Worm (Caenorhabditis elegans) whole organism, early embryonic: ENCODE results near the gene sym-4.
A peak's percentile ranks its signal among the peaks of the same experiment; 100 is the strongest.

Experiments
- B0310.2 ChIP-seq: sonication (generic microtip); optimal IDR thresholded peaks from 2 replicates; lab custom pipeline; 2016; ENCODE audit warnings: mild to moderate bottlenecking, missing genetic modification characterization, missing compliant biosample characterization
- F13C5.2 ChIP-seq: sonication (generic microtip); optimal IDR thresholded peaks from 2 replicates; lab custom pipeline; 2017; ENCODE audit warnings: mild to moderate bottlenecking, missing genetic modification characterization, inconsistent platforms, missing compliant biosample characterization
- aly-1 ChIP-seq: sonication (generic microtip); optimal IDR thresholded peaks from 2 replicates; lab custom pipeline; 2016; ENCODE audit warnings: missing genetic modification characterization, missing compliant biosample characterization
- ama-1 ChIP-seq: fragments of 150-350 bp; optimal IDR thresholded peaks from 2 replicates; lab custom pipeline; 2014
- ceh-13 ChIP-seq: fragments of 200-800 bp; sonication (Bioruptor generic); optimal IDR thresholded peaks from 2 replicates; lab custom pipeline; 2018; ENCODE audit warnings: mild to moderate bottlenecking, missing genetic modification characterization, missing compliant biosample characterization
- ceh-36 ChIP-seq: sonication (generic microtip); optimal IDR thresholded peaks from 2 replicates; lab custom pipeline; 2016; ENCODE audit warnings: missing genetic modification characterization, inconsistent platforms, missing compliant biosample characterization
- ets-7 ChIP-seq: sonication (generic microtip); optimal IDR thresholded peaks from 2 replicates; lab custom pipeline; 2016; ENCODE audit warnings: missing genotype, missing genetic modification characterization, missing compliant biosample characterization
- flt-1 ChIP-seq: fragments of 200-800 bp; sonication (Bioruptor generic); IDR thresholded peaks from 2 replicates; pipeline ENCODE4 v1.3.6; 2022; ENCODE audit warnings: missing genetic modification characterization, missing compliant biosample characterization
- hmbx-1 ChIP-seq: sonication (generic microtip); optimal IDR thresholded peaks from 2 replicates; lab custom pipeline; 2016; ENCODE audit warnings: mild to moderate bottlenecking, missing genetic modification characterization, missing compliant biosample characterization
- hmg-4 ChIP-seq: fragments of 200-800 bp; sonication (Bioruptor generic); optimal IDR thresholded peaks from 2 replicates; lab custom pipeline; 2018; ENCODE audit warnings: mild to moderate bottlenecking, missing genetic modification characterization, missing compliant biosample characterization
- hnd-1 ChIP-seq: sonication (generic microtip); optimal IDR thresholded peaks from 2 replicates; lab custom pipeline; 2016; ENCODE audit warnings: missing genetic modification characterization, missing compliant biosample characterization
- pes-1 ChIP-seq: fragments of 200-800 bp; sonication (Bioruptor generic); IDR thresholded peaks from 2 replicates; pipeline ENCODE4 v1.3.6; 2022; ENCODE audit warnings: missing genetic modification reagents, missing genetic modification characterization, missing compliant biosample characterization
- scrt-1 ChIP-seq: fragments of 200-800 bp; sonication (Bioruptor generic); IDR thresholded peaks from 2 replicates; pipeline ENCODE4 v1.3.6; 2022; ENCODE audit warnings: missing genetic modification characterization, missing compliant biosample characterization
- sea-1 ChIP-seq: fragments of 200-800 bp; sonication (Bioruptor generic); conservative IDR thresholded peaks from 2 replicates; pipeline ENCODE4 v1.3.6; 2022; ENCODE audit warnings: missing genetic modification characterization, missing compliant biosample characterization
- tbx-11 ChIP-seq: fragments of 200-800 bp; sonication (Bioruptor generic); IDR thresholded peaks from 2 replicates; pipeline ENCODE4 v1.3.6; 2022; ENCODE audit warnings: missing genetic modification characterization, missing compliant biosample characterization
- tbx-37 ChIP-seq: fragments of 200-800 bp; sonication (Bioruptor generic); conservative IDR thresholded peaks from 2 replicates; pipeline ENCODE4 v1.3.6; 2022; ENCODE audit warnings: missing genetic modification reagents, missing genetic modification characterization, missing compliant biosample characterization
- tra-4 ChIP-seq: sonication (generic microtip); optimal IDR thresholded peaks from 2 replicates; lab custom pipeline; 2017; ENCODE audit warnings: missing genetic modification characterization, missing compliant biosample characterization

sym-4 gene

DNA sequence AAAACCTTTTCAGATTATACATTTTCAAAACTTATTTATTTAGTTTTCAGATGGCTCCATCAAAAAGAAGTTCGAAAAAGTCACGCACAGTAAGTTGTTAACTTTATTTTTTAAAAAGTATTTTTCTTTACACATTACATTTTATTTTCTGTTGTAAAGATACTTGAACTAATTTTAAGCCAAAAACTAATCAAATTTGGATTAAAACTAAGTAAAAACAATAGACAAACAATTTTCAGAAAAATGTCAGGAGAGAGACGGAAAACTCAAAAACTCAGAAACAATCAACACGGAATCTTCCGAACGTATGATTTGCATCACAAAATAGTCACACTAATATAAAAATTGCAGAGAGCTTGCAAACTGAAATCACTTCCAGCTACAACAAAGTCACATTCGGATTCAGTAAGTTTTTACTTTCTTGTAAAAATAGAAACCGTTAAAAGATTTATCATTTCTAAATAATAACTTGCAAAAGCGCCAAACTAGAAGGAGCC lies 27.5 kb downstream of the sym-4 start, which contains the start of gene ceh-89:
ceh-89 (plus strand) TSS at position 51 of the 497 bp plus-strand sequence.
- TF ChIP-seq hnd-1 (tag; lab: Kevin White, UChicago): no peak
- no peak for TF ChIP-seq tra-4
- no peak for TF ChIP-seq hmg-4 (GFP tag; lab: Kevin White, UChicago)
- TF ChIP-seq ets-7 (tag; lab: Kevin White, UChicago): no peak
- no peak for TF ChIP-seq pes-1 (GFP tag; lab: Robert Waterston, UW)
- TF ChIP-seq hmbx-1 (tag; lab: Kevin White, UChicago): no peak
- no peak for TF ChIP-seq aly-1 (tag; lab: Kevin White, UChicago)
- no peak for TF ChIP-seq tbx-37 (GFP tag; lab: Robert Waterston, UW)
- TF ChIP-seq B0310.2: no peak
- no peak for TF ChIP-seq ceh-36 (tag; lab: Kevin White, UChicago)
- TF ChIP-seq ceh-13 (GFP tag; lab: Kevin White, UChicago): no peak
- no peak for TF ChIP-seq scrt-1 (GFP tag; lab: Robert Waterston, UW)
- no peak for TF ChIP-seq sea-1 (GFP tag; lab: Robert Waterston, UW)
- no peak for TF ChIP-seq F13C5.2 (tag; lab: Kevin White, UChicago)
- no peak for TF ChIP-seq tbx-11 (GFP tag; lab: Robert Waterston, UW)

DNA sequence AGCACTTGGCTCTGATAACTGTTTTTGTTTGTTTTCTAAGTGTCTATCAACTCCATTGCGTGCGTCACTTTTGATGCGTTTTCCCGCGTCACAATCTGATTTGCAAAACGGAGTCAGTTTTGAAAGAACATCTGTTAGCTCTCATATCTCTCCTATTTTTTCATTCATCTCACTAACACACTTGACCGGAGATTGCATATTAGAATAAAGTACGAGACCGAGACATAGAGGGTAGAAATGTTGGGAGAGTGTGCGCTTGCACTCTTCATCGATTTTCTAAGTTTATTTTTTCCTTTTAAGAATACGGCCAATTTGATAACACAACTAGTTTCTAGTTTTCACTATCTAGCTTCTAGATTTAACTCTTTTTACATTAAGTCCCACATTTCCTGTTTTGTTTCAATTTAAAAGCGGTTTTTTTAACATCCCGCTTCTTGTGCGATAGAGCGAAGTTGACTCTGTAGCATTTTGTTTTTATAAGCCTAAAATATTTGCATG lies 28.0 kb downstream of the sym-4 start:
- no peak for TF ChIP-seq scrt-1 (GFP tag; lab: Robert Waterston, UW)
- TF ChIP-seq ceh-36 (tag; lab: Kevin White, UChicago): no peak
- TF ChIP-seq pes-1 (GFP tag; lab: Robert Waterston, UW): no peak
- TF ChIP-seq hmg-4 (GFP tag; lab: Kevin White, UChicago): no peak
- TF ChIP-seq B0310.2: no peak
- no peak for TF ChIP-seq ceh-13 (GFP tag; lab: Kevin White, UChicago)

ce11 chrX:14140040-14140439 lies 29.4 kb downstream of the sym-4 start, which contains the start of gene nkat-1:
nkat-1 (minus strand) TSS chrX:14140140.
- TF ChIP-seq hmbx-1 (tag; lab: Kevin White, UChicago): no peak
- TF ChIP-seq pes-1 (GFP tag; lab: Robert Waterston, UW): no peak
- no peak for TF ChIP-seq hmg-4 (GFP tag; lab: Kevin White, UChicago)
- TF ChIP-seq ceh-36 (tag; lab: Kevin White, UChicago): no peak
- TF ChIP-seq scrt-1 (GFP tag; lab: Robert Waterston, UW): no peak
- no peak for TF ChIP-seq ama-1 (lab: Kevin White, UChicago)
- TF ChIP-seq F13C5.2 (tag; lab: Kevin White, UChicago): no peak
- no peak for TF ChIP-seq tra-4
- TF ChIP-seq ceh-13 (GFP tag; lab: Kevin White, UChicago): no peak
- no peak for TF ChIP-seq sea-1 (GFP tag; lab: Robert Waterston, UW)
- no peak for TF ChIP-seq hnd-1 (tag; lab: Kevin White, UChicago)

ce11 chrX:14136795-14137194 lies 32.6 kb downstream of the sym-4 start:
- TF ChIP-seq flt-1 (GFP tag; lab: Robert Waterston, UW) (0 out of 2 replicates have a peak, but pooled peaks have one; percentile 15), scrt-1 (GFP tag; lab: Robert Waterston, UW) (0 out of 2 replicates have a peak, but pooled peaks have one; percentile 38), pes-1 (GFP tag; lab: Robert Waterston, UW) (peak; percentile 67)

DNA sequence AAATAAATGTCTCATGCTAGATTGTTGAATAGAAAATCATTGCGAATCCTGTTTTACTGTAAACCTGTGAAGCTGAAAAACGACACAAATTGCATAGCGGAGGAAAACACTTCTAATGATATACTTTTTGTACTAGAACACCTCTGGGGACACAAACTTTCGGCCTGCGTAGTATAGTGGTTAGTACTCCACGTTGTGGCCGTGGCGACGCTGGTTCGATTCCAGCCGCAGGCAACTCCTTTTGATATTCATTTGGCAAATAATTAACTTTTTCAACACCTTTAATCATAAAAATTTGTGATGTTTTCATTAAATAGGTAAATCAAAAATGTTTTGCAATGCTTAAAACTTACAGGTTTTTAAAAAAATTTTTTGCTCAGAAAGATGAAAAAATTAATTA lies 34.5 kb downstream of the sym-4 start:
- TF ChIP-seq F13C5.2 (tag; lab: Kevin White, UChicago) (no peak), sea-1 (GFP tag; lab: Robert Waterston, UW) (peak; percentile 73; the same call in 1 of the 2 replicates), B0310.2 (no peak), aly-1 (tag; lab: Kevin White, UChicago) (no peak), tbx-37 (GFP tag; lab: Robert Waterston, UW) (no peak), hnd-1 (tag; lab: Kevin White, UChicago) (no peak), ets-7 (tag; lab: Kevin White, UChicago) (no peak), ceh-13 (GFP tag; lab: Kevin White, UChicago) (no peak), ama-1 (lab: Kevin White, UChicago) (no peak), ceh-36 (tag; lab: Kevin White, UChicago) (no peak), flt-1 (GFP tag; lab: Robert Waterston, UW) (peak; percentile 11; the same call in 1 of the 2 replicates), pes-1 (GFP tag; lab: Robert Waterston, UW) (peak; percentile 62), hmg-4 (GFP tag; lab: Kevin White, UChicago) (no peak), tra-4 (no peak), tbx-11 (GFP tag; lab: Robert Waterston, UW) (no peak), hmbx-1 (tag; lab: Kevin White, UChicago) (no peak), scrt-1 (GFP tag; lab: Robert Waterston, UW) (no peak)

DNA sequence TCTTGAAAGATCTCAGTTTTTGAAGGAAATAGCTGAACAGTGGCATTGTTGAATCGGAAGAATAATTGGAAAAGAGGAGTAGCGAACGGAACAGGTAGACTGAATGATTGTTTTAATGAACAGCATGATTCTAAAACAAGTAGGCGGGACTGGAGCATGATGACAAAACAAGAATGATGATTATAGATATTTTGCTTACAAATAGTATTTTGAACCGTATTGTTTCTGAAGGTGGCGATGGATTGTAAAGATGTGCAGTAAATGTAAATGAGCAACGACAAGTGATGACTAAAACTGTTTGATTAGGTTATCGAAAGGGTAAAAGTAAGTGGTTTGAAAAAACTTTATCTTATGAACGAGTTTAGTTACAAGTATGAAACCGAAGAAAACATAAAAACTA lies 35.2 kb downstream of the sym-4 start, which contains the start of gene F28H6.8:
F28H6.8 (minus strand) TSS at position 101 of the 400 bp plus-strand sequence.
- TF ChIP-seq ama-1 (lab: Kevin White, UChicago): no peak
- TF ChIP-seq tbx-11 (GFP tag; lab: Robert Waterston, UW): no peak
- no peak for TF ChIP-seq ceh-13 (GFP tag; lab: Kevin White, UChicago)
- no peak for TF ChIP-seq tra-4
- no peak for TF ChIP-seq flt-1 (GFP tag; lab: Robert Waterston, UW)
- TF ChIP-seq hnd-1 (tag; lab: Kevin White, UChicago): no peak
- TF ChIP-seq sea-1 (GFP tag; lab: Robert Waterston, UW): no peak
- no peak for TF ChIP-seq F13C5.2 (tag; lab: Kevin White, UChicago)
- TF ChIP-seq ets-7 (tag; lab: Kevin White, UChicago): no peak
- no peak for TF ChIP-seq tbx-37 (GFP tag; lab: Robert Waterston, UW)

- TF ChIP-seq hmg-4 (GFP tag; lab: Kevin White, UChicago): no peak
- TF ChIP-seq ama-1 (lab: Kevin White, UChicago): no peak
- TF ChIP-seq F13C5.2 (tag; lab: Kevin White, UChicago): no peak
- TF ChIP-seq tbx-37 (GFP tag; lab: Robert Waterston, UW): no peak
- no peak for TF ChIP-seq tra-4
- TF ChIP-seq hmbx-1 (tag; lab: Kevin White, UChicago): no peak
- TF ChIP-seq ceh-13 (GFP tag; lab: Kevin White, UChicago): no peak
- TF ChIP-seq B0310.2: no peak
These were observed 36.7 kb downstream of the sym-4 start for ce11 chrX:14132677-14133076.
